Fruit fly (Drosophila melanogaster) whole organism, wandering third instar larva: ENCODE results near the gene trx.
A peak's percentile ranks its signal among the peaks of the same experiment; 100 is the strongest.

Experiments used
- Abd-B ChIP-seq: fragments of >200 bp; optimal IDR thresholded peaks from 2 replicates; lab custom pipeline; 2017; ENCODE audit warnings: missing biosample characterization, missing genetic modification characterization
- CG32264 ChIP-seq: fragments of 200-800 bp; sonication (Bioruptor generic); optimal IDR thresholded peaks from 2 replicates; lab custom pipeline; 2016; ENCODE audit warnings: missing biosample characterization, missing genetic modification characterization
- CG9705 ChIP-seq: fragments of 200-800 bp; sonication (Bioruptor generic); optimal IDR thresholded peaks from 2 replicates; lab custom pipeline; 2018; ENCODE audit warnings: missing biosample characterization, mild to moderate bottlenecking, missing genetic modification characterization
- CrebA ChIP-seq: fragments of 200-800 bp; sonication (Bioruptor generic); optimal IDR thresholded peaks from 2 replicates; lab custom pipeline; 2016; ENCODE audit warnings: missing biosample characterization, mild to moderate bottlenecking, missing genetic modification characterization, borderline replicate concordance
- Dfd ChIP-seq: fragments of >200 bp; optimal IDR thresholded peaks from 2 replicates; lab custom pipeline; 2017; ENCODE audit warnings: missing biosample characterization, missing genetic modification characterization
- Dif ChIP-seq: fragments of 200-275, 200-300 bp; sonication (Bioruptor generic); optimal IDR thresholded peaks from 2 replicates; lab custom pipeline; 2018; ENCODE audit warnings: missing biosample characterization, missing genetic modification characterization; ENCODE audit not compliant: partially characterized antibody
- GATAd ChIP-seq: sonication (Bioruptor generic); optimal IDR thresholded peaks from 2 replicates; lab custom pipeline; 2016; ENCODE audit warnings: missing biosample characterization, missing genetic modification characterization
- HLH106 ChIP-seq: fragments of 200-800 bp; optimal IDR thresholded peaks from 3 replicates; lab custom pipeline; 2019; ENCODE audit warnings: missing biosample characterization, mild to moderate bottlenecking, missing genetic modification characterization, moderate library complexity
- Hnf4 ChIP-seq: fragments of 200-800 bp; sonication (Bioruptor generic); optimal IDR thresholded peaks from 2 replicates; lab custom pipeline; 2016; ENCODE audit warnings: missing biosample characterization, mild to moderate bottlenecking, missing genetic modification characterization
- Hr83 ChIP-seq: fragments of 200-300 bp; sonication (Bioruptor generic); optimal IDR thresholded peaks from 2 replicates; lab custom pipeline; 2016; ENCODE audit warnings: missing biosample characterization, mild to moderate bottlenecking, missing genetic modification characterization, moderate library complexity; ENCODE audit not compliant: poor library complexity, severe bottlenecking
- Mio ChIP-seq: sonication (Bioruptor generic); optimal IDR thresholded peaks from 2 replicates; lab custom pipeline; 2016; ENCODE audit warnings: missing biosample characterization, missing genetic modification characterization
- Myc ChIP-seq: fragments of >200 bp; optimal IDR thresholded peaks from 2 replicates; lab custom pipeline; 2017
- N ChIP-seq: fragments of >200 bp; optimal IDR thresholded peaks from 2 replicates; lab custom pipeline; 2018; ENCODE audit warnings: missing biosample characterization, missing external identifiers, missing genetic modification characterization
- OdsH ChIP-seq: fragments of 200-800 bp; sonication (Bioruptor generic); optimal IDR thresholded peaks from 2 replicates; lab custom pipeline; 2016; ENCODE audit warnings: missing biosample characterization, mild to moderate bottlenecking, missing genetic modification characterization
- Rel ChIP-seq, 2 experiments: fragments of 200-800 bp; sonication (Bioruptor generic) in 1 of 2; optimal IDR thresholded peaks; 2 replicates in 1 of 2; 3 replicates in 1 of 2; lab custom pipeline; 2016 to 2019; ENCODE audit warnings: mild to moderate bottlenecking in 2 of 2, missing biosample characterization in 2 of 2, missing genetic modification characterization in 2 of 2, moderate library complexity in 1 of 2
- Sp1 ChIP-seq: fragments of 200-800 bp; sonication (Bioruptor generic); optimal IDR thresholded peaks from 3 replicates; lab custom pipeline; 2019; ENCODE audit warnings: missing biosample characterization, mild to moderate bottlenecking, missing genetic modification characterization, moderate library complexity
- Vsx2 ChIP-seq: fragments of 200-300, 225-300 bp; sonication (Bioruptor generic); optimal IDR thresholded peaks from 2 replicates; lab custom pipeline; 2018; ENCODE audit warnings: missing biosample characterization, missing genetic modification characterization; ENCODE audit not compliant: partially characterized antibody
- br ChIP-seq: fragments of 200-800 bp; sonication (Bioruptor generic); optimal IDR thresholded peaks from 2 replicates; lab custom pipeline; 2016; ENCODE audit warnings: missing biosample characterization, missing genetic modification characterization
- dl ChIP-seq, 2 experiments: fragments of 175-275, 200-275 bp in 1 of 2; fragments of 200-275 bp in 1 of 2; sonication (Bioruptor generic); optimal IDR thresholded peaks; lab custom pipeline; 2018; ENCODE audit warnings: mild to moderate bottlenecking in 2 of 2, missing biosample characterization in 2 of 2, missing genetic modification characterization in 2 of 2, moderate library complexity in 2 of 2; ENCODE audit not compliant: partially characterized antibody in 2 of 2, insufficient read depth in 1 of 2
- dmrt93B ChIP-seq: fragments of 200-800 bp; sonication (Bioruptor generic); optimal IDR thresholded peaks from 2 replicates; lab custom pipeline; 2018; ENCODE audit warnings: missing biosample characterization, mild to moderate bottlenecking, missing genetic modification characterization
- ey ChIP-seq: fragments of 200-800 bp; sonication (Bioruptor generic); optimal IDR thresholded peaks from 2 replicates; lab custom pipeline; 2016; ENCODE audit warnings: missing biosample characterization, missing genetic modification characterization
- fru ChIP-seq: fragments of 200-800 bp; sonication (Bioruptor generic); optimal IDR thresholded peaks from 3 replicates; lab custom pipeline; 2016; ENCODE audit warnings: missing biosample characterization, mild to moderate bottlenecking, missing genetic modification characterization
- jim ChIP-seq: fragments of 175-275, 200-325 bp; sonication (Bioruptor generic); optimal IDR thresholded peaks from 2 replicates; lab custom pipeline; 2016; ENCODE audit warnings: missing biosample characterization, mild to moderate bottlenecking, missing genetic modification characterization
- lola ChIP-seq: fragments of >200 bp; optimal IDR thresholded peaks from 2 replicates; lab custom pipeline; 2017; ENCODE audit warnings: missing biosample characterization, missing genetic modification characterization
- psq ChIP-seq: fragments of 200-800 bp; sonication (Bioruptor generic); optimal IDR thresholded peaks from 3 replicates; lab custom pipeline; 2017; ENCODE audit warnings: missing biosample characterization, mild to moderate bottlenecking, missing genetic modification characterization, moderate library complexity
- rgr ChIP-seq: fragments of 200-800 bp; sonication (Bioruptor generic); optimal IDR thresholded peaks from 3 replicates; lab custom pipeline; 2016; ENCODE audit warnings: missing biosample characterization, mild to moderate bottlenecking, missing genetic modification characterization
- tai ChIP-seq: sonication (Bioruptor generic); optimal IDR thresholded peaks from 2 replicates; lab custom pipeline; 2016; ENCODE audit warnings: missing biosample characterization, missing genetic modification characterization
- usp ChIP-seq: fragments of >200 bp; optimal IDR thresholded peaks from 2 replicates; lab custom pipeline; 2017; ENCODE audit warnings: missing biosample characterization, missing genetic modification characterization

The trx gene

DNA sequence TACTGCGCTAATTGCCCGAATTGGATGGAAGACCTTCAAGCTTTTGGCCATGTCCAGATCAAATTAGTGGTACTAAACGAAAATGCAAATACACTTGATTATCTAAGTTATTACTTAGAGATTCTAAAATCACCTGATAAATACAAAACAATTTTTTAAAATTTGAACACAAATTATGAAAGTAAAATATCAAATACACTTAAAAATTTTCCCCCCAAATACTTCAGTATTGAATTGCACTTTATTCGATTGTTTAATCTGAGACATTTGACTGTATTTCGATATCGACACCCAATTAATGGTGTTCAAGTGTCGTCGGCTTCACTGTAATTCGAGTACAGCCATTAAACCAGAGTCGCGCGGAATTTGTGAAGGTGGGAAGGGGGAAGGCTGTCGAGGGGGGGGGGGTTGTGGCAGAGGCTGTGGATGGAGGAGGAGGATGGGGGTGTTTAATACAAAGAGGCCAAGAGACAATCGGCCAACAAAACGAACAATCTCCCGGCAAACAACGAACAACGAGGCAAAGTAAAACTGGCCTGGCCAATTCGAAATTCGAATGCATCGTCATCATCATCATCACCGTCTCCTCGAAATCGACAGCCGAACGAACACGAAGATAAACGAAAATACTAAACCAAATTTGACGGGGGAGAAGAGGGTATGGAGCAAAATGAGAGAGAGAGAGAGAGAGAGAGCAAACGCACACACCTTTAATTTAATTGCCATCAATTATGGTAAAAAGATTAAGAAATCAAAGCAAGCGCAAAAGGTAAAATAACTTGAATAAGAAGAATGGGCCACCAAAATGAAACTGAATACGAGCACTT is 4.3 kb downstream of the trx start:
- TF ChIP-seq Mio (no peak), OdsH (GFP tag; lab: Kevin White, UChicago) (no peak), HLH106 (peak; percentile 15), rgr (no peak), GATAd (no peak), br (GFP tag; lab: Kevin White, UChicago) (no peak), Hnf4 (no peak), Dif (peak; percentile 48), Vsx2 (GFP tag; lab: Kevin White, UChicago) (peak; percentile 64), ey (GFP tag; lab: Kevin White, UChicago) (no peak), Sp1 (GFP tag; lab: Kevin White, UChicago) (no peak), Dfd (GFP tag; lab: Kevin White, UChicago) (no peak)
- TF ChIP-seq, all 38 proteins: peak for 3

DNA sequence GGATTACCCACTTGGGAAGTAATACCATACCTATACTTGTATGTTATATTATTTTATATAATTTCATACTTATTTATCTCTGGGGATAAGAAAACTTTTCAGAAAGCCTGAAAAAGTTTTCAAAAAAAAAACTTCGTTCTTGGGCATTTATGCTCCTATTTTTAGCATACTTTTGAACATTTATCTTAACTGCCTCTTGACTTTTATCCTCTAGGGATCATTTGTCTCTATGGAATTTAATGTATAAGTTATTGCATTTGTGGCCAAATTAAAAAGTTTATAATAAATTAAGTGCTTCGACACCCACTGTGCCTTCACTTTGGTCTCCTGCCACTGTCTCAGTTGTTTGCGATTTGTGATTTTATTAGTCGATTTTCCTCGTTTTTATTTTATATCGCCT is 6.4 kb downstream of the trx start:
- TF ChIP-seq Vsx2 (GFP tag; lab: Kevin White, UChicago): no peak
- peak; percentile 11 for TF ChIP-seq Sp1 (GFP tag; lab: Kevin White, UChicago)
- peak; percentile 13 for TF ChIP-seq OdsH (GFP tag; lab: Kevin White, UChicago)
- peak; percentile 10 for TF ChIP-seq HLH106
- no peak for TF ChIP-seq dmrt93B (GFP tag; lab: Kevin White, UChicago)
- TF ChIP-seq Hnf4: no peak
- no peak for TF ChIP-seq N (GFP tag; lab: Kevin White, UChicago)
- no peak for TF ChIP-seq lola

DNA sequence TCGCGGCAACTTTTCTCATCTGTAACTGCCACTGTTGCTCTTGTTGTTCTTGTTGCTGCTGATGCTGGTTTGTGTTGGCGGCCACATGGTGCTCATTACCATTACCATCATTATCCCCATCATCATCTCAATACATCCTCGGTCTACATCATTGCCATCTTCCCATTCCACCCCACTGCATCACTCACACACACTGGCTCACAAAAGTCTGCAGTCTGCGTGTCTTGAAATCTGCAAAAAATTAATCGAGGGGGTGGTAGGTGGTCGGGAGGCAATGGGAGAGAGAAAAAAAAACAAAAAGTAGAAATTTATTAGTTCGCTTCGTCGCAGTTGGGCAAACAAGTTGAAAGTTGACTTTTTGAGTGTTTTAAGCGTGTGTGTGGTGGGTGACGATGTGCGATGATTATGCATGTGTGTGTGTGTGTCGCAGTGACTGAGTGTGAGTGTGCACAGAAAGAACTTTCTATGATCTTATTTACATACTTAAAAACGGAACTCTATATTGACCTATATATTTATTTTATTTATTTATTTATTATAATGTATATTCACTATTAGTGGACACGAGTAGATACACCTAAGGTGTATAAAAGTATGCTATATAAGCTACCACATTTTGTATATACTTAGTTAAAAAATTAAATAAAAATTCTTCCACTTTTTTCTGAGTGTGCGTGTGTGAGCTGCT is 7.2 kb downstream of the trx start:
- TF ChIP-seq Abd-B (GFP tag; lab: Kevin White, UChicago): no peak
- peak; percentile 21 for TF ChIP-seq HLH106

DNA sequence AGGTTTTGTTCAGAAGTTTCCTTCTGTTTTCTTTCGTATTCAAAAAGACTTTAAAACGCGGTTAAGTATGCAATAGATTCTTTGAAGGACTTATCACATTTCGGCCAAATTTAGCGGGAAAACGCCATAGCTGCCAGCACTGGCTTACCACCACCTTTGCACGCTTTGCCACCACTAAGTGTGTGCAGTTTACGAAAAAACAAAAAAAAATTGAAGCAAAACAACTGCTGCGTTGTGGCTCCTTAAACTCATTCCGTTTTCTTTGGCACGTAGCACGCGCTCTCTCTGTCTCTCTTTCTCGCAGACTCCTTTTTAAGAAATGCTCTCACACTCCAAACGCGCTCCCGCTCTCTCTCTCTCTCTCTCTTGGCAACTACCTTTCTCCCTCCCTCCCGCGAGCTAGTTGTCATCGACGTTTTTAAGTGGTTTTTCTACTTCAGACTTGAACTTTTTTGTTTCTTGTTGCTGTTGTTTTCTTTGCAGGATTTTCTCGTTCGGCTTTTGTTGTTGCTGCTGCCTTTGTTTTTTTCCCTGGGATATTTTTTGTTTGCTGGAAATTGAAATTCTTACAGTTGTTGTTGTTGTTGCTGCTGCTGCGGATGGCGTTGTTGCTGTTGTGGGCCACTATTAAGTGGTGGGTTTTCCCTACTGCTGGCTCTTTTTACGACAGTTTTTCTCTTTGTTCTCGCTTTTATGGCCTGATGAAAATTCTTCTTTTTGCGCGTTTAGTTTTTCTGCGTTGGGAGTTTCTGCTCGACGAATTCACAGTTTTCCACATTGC is 8.0 kb downstream of the trx start:
- peak; percentile 79 for TF ChIP-seq Dif
- TF ChIP-seq usp: no peak
- TF ChIP-seq HLH106: peak; percentile 25
- TF ChIP-seq CG32264: no peak
- TF ChIP-seq Sp1 (GFP tag; lab: Kevin White, UChicago): no peak
- peak; percentile 94 for TF ChIP-seq Myc (lab: Kevin White, UChicago)
- TF ChIP-seq Vsx2 (GFP tag; lab: Kevin White, UChicago): peak; percentile 80
- peak; percentile 68 for TF ChIP-seq Hr83 (GFP tag; lab: Kevin White, UChicago)
- TF ChIP-seq tai (GFP tag; lab: Kevin White, UChicago): no peak
- no peak for TF ChIP-seq Abd-B (GFP tag; lab: Kevin White, UChicago)
- no peak for TF ChIP-seq CG9705
- TF ChIP-seq jim: peak; percentile 50
- TF ChIP-seq CrebA (GFP tag; lab: Kevin White, UChicago): peak; percentile 34
- TF ChIP-seq lola: no peak
- peak; percentile 70 to 87 for TF ChIP-seq dl (GFP tag; optimal IDR thresholded peaks at IDR 0.05; lab: Kevin White, UChicago; ENCODE audit: insufficient read depth in 1 of 2, partially characterized antibody in 2 of 2)
- no peak for TF ChIP-seq br (GFP tag; lab: Kevin White, UChicago)
- TF ChIP-seq fru (GFP tag; lab: Kevin White, UChicago): peak; percentile 9
- no peak for TF ChIP-seq psq (GFP tag; lab: Kevin White, UChicago)
- peak; percentile 31 for TF ChIP-seq Rel (GFP tag; optimal IDR thresholded peaks at IDR 0.05; lab: Kevin White, UChicago)
- TF ChIP-seq Rel (tag; optimal IDR thresholded peaks at IDR 0.05; lab: Kevin White, UChicago): peak; percentile 0
- TF ChIP-seq Dfd (GFP tag; lab: Kevin White, UChicago): peak; percentile 29
